Worm (Caenorhabditis elegans) whole organism, L3 larva: ENCODE measurements around the gene gpa-3.

Source experiments
- aly-2 ChIP-seq: fragments of 150-350 bp; optimal IDR thresholded peaks from 2 replicates; lab custom pipeline; 2014; ENCODE audit warnings: missing biosample characterization, missing genetic modification characterization
- elt-2 ChIP-seq: sonication (generic microtip); optimal IDR thresholded peaks from 2 replicates; lab custom pipeline; 2016; ENCODE audit warnings: missing genetic modification reagents, mild to moderate bottlenecking, missing genetic modification characterization, missing compliant biosample characterization
- elt-3 ChIP-seq, 3 experiments: fragments of 150-350 bp in 1 of 3; sonication (generic microtip) in 2 of 3; optimal IDR thresholded peaks; 2 replicates in 2 of 3; 4 replicates in 1 of 3; lab custom pipeline; 2014 to 2017; ENCODE audit warnings: missing biosample characterization in 3 of 3, missing genetic modification characterization in 3 of 3
- lin-15B ChIP-seq: fragments of 150-350 bp; optimal IDR thresholded peaks from 2 replicates; lab custom pipeline; 2014; ENCODE audit warnings: missing biosample characterization, missing genetic modification characterization
- nhr-11 ChIP-seq: fragments of 150-350 bp; optimal IDR thresholded peaks from 2 replicates; lab custom pipeline; 2014; ENCODE audit warnings: missing biosample characterization, missing genetic modification characterization
- nhr-12 ChIP-seq: fragments of 150-350 bp; optimal IDR thresholded peaks from 2 replicates; lab custom pipeline; 2014; ENCODE audit warnings: missing biosample characterization, missing genetic modification characterization
- pha-4 ChIP-seq: fragments of 150-350 bp; optimal IDR thresholded peaks from 2 replicates; lab custom pipeline; 2014; ENCODE audit warnings: missing biosample characterization, missing genetic modification reagents, missing genetic modification characterization
- snpc-4 ChIP-seq: fragments of 150-350 bp; optimal IDR thresholded peaks from 2 replicates; lab custom pipeline; 2014; ENCODE audit warnings: missing biosample characterization, missing genetic modification characterization
- tbx-2 ChIP-seq: sonication (generic microtip); optimal IDR thresholded peaks from 2 replicates; lab custom pipeline; 2016; ENCODE audit warnings: mild to moderate bottlenecking, missing genetic modification characterization, missing compliant biosample characterization
- zag-1 ChIP-seq: fragments of 150-350 bp; optimal IDR thresholded peaks from 2 replicates; lab custom pipeline; 2014; ENCODE audit warnings: missing biosample characterization, missing genetic modification characterization

- no peak for TF ChIP-seq nhr-11
- no peak for TF ChIP-seq snpc-4 (tag; lab: Kevin White, UChicago)
- no peak for TF ChIP-seq nhr-12
- no peak for TF ChIP-seq pha-4 (tag; lab: Kevin White, UChicago)
- no peak for TF ChIP-seq tbx-2 (tag; lab: Kevin White, UChicago)
- no peak for TF ChIP-seq elt-2 (tag; lab: Kevin White, UChicago)
- no peak for TF ChIP-seq aly-2 (tag; lab: Kevin White, UChicago)
- TF ChIP-seq lin-15B (tag; lab: Kevin White, UChicago) = no peak
- no peak for TF ChIP-seq elt-3 (tag; optimal IDR thresholded peaks at IDR 0.05; lab: Kevin White, UChicago)
- TF ChIP-seq zag-1 (tag; lab: Kevin White, UChicago) = no peak
Measured at ce11 chrV:9326903-9327302, 32.7 kb downstream of the gpa-3 start.
